Fruit fly (Drosophila melanogaster) whole organism, embryonic: ENCODE results near the gene CG17028.

Source experiments
- Atf6 ChIP-seq: fragments of 200-800 bp; sonication (Bioruptor generic); IDR thresholded peaks from 2 replicates; pipeline ENCODE4 v1.3.6; 2022; ENCODE audit warnings: missing biosample characterization, missing genetic modification characterization
- C15 ChIP-seq: fragments of 200-800 bp; sonication (Bioruptor generic); IDR thresholded peaks from 3 replicates; pipeline ENCODE4 v1.3.6; 2022; ENCODE audit warnings: missing biosample characterization, missing genetic modification characterization
- CG11560 ChIP-seq: fragments of 200-800 bp; sonication (Bioruptor generic); IDR thresholded peaks from 3 replicates; pipeline ENCODE4 v1.3.6; 2022; ENCODE audit warnings: missing biosample characterization, missing genetic modification characterization
- CG12236 ChIP-seq: fragments of 200-800 bp; sonication (Bioruptor generic); optimal IDR thresholded peaks from 2 replicates; lab custom pipeline; 2016; ENCODE audit warnings: missing biosample characterization, missing genetic modification characterization
- CG12769 ChIP-seq: fragments of 200-800 bp; sonication (Bioruptor generic); optimal IDR thresholded peaks from 2 replicates; lab custom pipeline; 2019; ENCODE audit warnings: missing biosample characterization, mild to moderate bottlenecking, missing genetic modification characterization, moderate library complexity
- CG13894 ChIP-seq: fragments of 200-800 bp; sonication (Bioruptor generic); optimal IDR thresholded peaks from 3 replicates; lab custom pipeline; 2018; ENCODE audit warnings: missing biosample characterization, mild to moderate bottlenecking, missing genetic modification characterization, moderate library complexity
- CG17361 ChIP-seq: fragments of 200-800 bp; sonication (Bioruptor generic); IDR thresholded peaks from 3 replicates; pipeline ENCODE4 v1.3.6; 2022; ENCODE audit warnings: missing biosample characterization, missing genetic modification characterization
- CG18011 ChIP-seq: fragments of 200-800 bp; sonication (Bioruptor generic); optimal IDR thresholded peaks from 2 replicates; lab custom pipeline; 2017; ENCODE audit warnings: missing biosample characterization, missing genetic modification characterization, mild to moderate bottlenecking, moderate library complexity, missing genotype
- CG18619 ChIP-seq: fragments of 200-800 bp; sonication (Bioruptor generic); optimal IDR thresholded peaks from 3 replicates; lab custom pipeline; 2017; ENCODE audit warnings: missing biosample characterization, mild to moderate bottlenecking, missing genetic modification characterization
- CG2199 ChIP-seq: fragments of 200-800 bp; sonication (Bioruptor generic); IDR thresholded peaks from 3 replicates; pipeline ENCODE4 v1.3.6; 2022; ENCODE audit warnings: missing biosample characterization, missing genetic modification characterization
- CG32532 ChIP-seq: fragments of 200-800 bp; sonication (Bioruptor generic); IDR thresholded peaks from 2 replicates; pipeline ENCODE4 v1.3.6; 2022; ENCODE audit warnings: missing biosample characterization, missing genetic modification characterization
- CG4854 ChIP-seq: fragments of 200-800 bp; sonication (Bioruptor generic); optimal IDR thresholded peaks from 2 replicates; lab custom pipeline; 2016; ENCODE audit warnings: missing biosample characterization, missing genetic modification characterization, inconsistent platforms
- CG6689 ChIP-seq: fragments of 200-800 bp; sonication (Bioruptor generic); IDR thresholded peaks from 2 replicates; pipeline ENCODE4 v1.3.6; 2022; ENCODE audit warnings: missing biosample characterization, missing genetic modification characterization
- CG7928 ChIP-seq: fragments of 200-800 bp; sonication (Bioruptor generic); optimal IDR thresholded peaks from 2 replicates; lab custom pipeline; 2017; ENCODE audit warnings: missing biosample characterization, mild to moderate bottlenecking, missing genetic modification characterization
- CG8388 ChIP-seq: fragments of 200-800 bp; sonication (Bioruptor generic); optimal IDR thresholded peaks from 2 replicates; lab custom pipeline; 2019; ENCODE audit warnings: missing biosample characterization, mild to moderate bottlenecking, missing genetic modification characterization, moderate library complexity
- Camta ChIP-seq: fragments of 200-800 bp; sonication (Bioruptor generic); optimal IDR thresholded peaks from 2 replicates; lab custom pipeline; 2016; ENCODE audit warnings: missing biosample characterization, missing genetic modification characterization
- Deaf1 ChIP-seq: fragments of 200-800 bp; optimal IDR thresholded peaks from 3 replicates; lab custom pipeline; 2019; ENCODE audit warnings: missing biosample characterization, mild to moderate bottlenecking, missing genetic modification characterization, moderate library complexity
- Dip2 ChIP-seq: fragments of 200-800 bp; sonication (Bioruptor generic); IDR thresholded peaks from 2 replicates; pipeline ENCODE4 v1.3.6; 2022; ENCODE audit warnings: missing biosample characterization, missing genetic modification characterization
- ERR ChIP-seq: fragments of 200-800 bp; sonication (Bioruptor generic); optimal IDR thresholded peaks from 2 replicates; lab custom pipeline; 2016; ENCODE audit warnings: missing biosample characterization, missing genetic modification characterization
- Fer1 ChIP-seq: fragments of 200-800 bp; sonication (Bioruptor generic); optimal IDR thresholded peaks from 2 replicates; lab custom pipeline; 2017; ENCODE audit warnings: missing biosample characterization, mild to moderate bottlenecking, missing genetic modification characterization
- HLH3B ChIP-seq: fragments of 200-800 bp; sonication (Bioruptor generic); IDR thresholded peaks from 2 replicates; pipeline ENCODE4 v1.3.6; 2022; ENCODE audit warnings: missing biosample characterization, missing genetic modification characterization
- Hmr ChIP-seq: fragments of 200-800 bp; sonication (Bioruptor generic); optimal IDR thresholded peaks from 3 replicates; lab custom pipeline; 2017; ENCODE audit warnings: mild to moderate bottlenecking, missing biosample characterization, missing genetic modification reagents, missing genetic modification characterization
- MTF-1 ChIP-seq: fragments of 200-800 bp; sonication (Bioruptor generic); optimal IDR thresholded peaks from 2 replicates; lab custom pipeline; 2018; ENCODE audit warnings: missing biosample characterization, mild to moderate bottlenecking, missing genetic modification characterization, borderline replicate concordance
- Neu2 ChIP-seq: fragments of 200-800 bp; sonication (Bioruptor generic); optimal IDR thresholded peaks from 3 replicates; lab custom pipeline; 2016; ENCODE audit warnings: missing biosample characterization, missing genetic modification characterization, borderline replicate concordance
- PHDP ChIP-seq: fragments of 200-800 bp; sonication (Bioruptor generic); optimal IDR thresholded peaks from 3 replicates; lab custom pipeline; 2018; ENCODE audit warnings: missing biosample characterization, mild to moderate bottlenecking, missing genetic modification characterization, moderate library complexity
- Taf1 ChIP-seq: fragments of 200-800 bp; sonication (Bioruptor generic); IDR thresholded peaks from 2 replicates; pipeline ENCODE4 v1.3.6; 2022; ENCODE audit warnings: missing biosample characterization, missing genetic modification characterization
- ase ChIP-seq: fragments of 200-800 bp; sonication (Bioruptor generic); IDR thresholded peaks from 3 replicates; pipeline ENCODE4 v1.3.6; 2022; ENCODE audit warnings: missing biosample characterization, missing genetic modification characterization
- ato ChIP-seq: fragments of 200-800 bp; sonication (Bioruptor generic); IDR thresholded peaks from 2 replicates; pipeline ENCODE4 v1.3.6; 2022; ENCODE audit warnings: missing biosample characterization, missing genetic modification characterization; ENCODE audit not compliant: partially characterized antibody
- bab2 ChIP-seq: fragments of 200-800 bp; sonication (Bioruptor generic); optimal IDR thresholded peaks from 2 replicates; lab custom pipeline; 2016; ENCODE audit warnings: missing biosample characterization, missing genetic modification characterization
- br ChIP-seq: fragments of >200 bp; optimal IDR thresholded peaks from 2 replicates; lab custom pipeline; 2017
- dimm ChIP-seq: fragments of 200-800 bp; sonication (Bioruptor generic); IDR thresholded peaks from 2 replicates; pipeline ENCODE4 v1.3.6; 2022; ENCODE audit warnings: missing biosample characterization, missing genetic modification characterization
- dmrt11E ChIP-seq: fragments of 200-800 bp; sonication (Bioruptor generic); optimal IDR thresholded peaks from 3 replicates; lab custom pipeline; 2018; ENCODE audit warnings: missing biosample characterization, mild to moderate bottlenecking, missing genetic modification characterization, moderate library complexity
- gcm2 ChIP-seq: fragments of 200-800 bp; sonication (Bioruptor generic); optimal IDR thresholded peaks from 2 replicates; lab custom pipeline; 2016; ENCODE audit warnings: missing biosample characterization, missing genetic modification characterization
- gem ChIP-seq: fragments of 200-800 bp; sonication (Bioruptor generic); optimal IDR thresholded peaks from 2 replicates; lab custom pipeline; 2019; ENCODE audit warnings: missing biosample characterization, mild to moderate bottlenecking, missing genetic modification characterization, moderate library complexity
- gt ChIP-seq: fragments of 200-800 bp; sonication (Bioruptor generic); IDR thresholded peaks from 2 replicates; pipeline ENCODE4 v1.3.6; 2022; ENCODE audit warnings: missing biosample characterization, missing genetic modification characterization
- ham ChIP-seq: fragments of 200-800 bp; sonication (Bioruptor generic); IDR thresholded peaks from 2 replicates; pipeline ENCODE4 v1.3.6; 2022; ENCODE audit warnings: missing biosample characterization, missing genetic modification characterization
- lab ChIP-seq: fragments of 200-800 bp; sonication (Bioruptor generic); optimal IDR thresholded peaks from 3 replicates; lab custom pipeline; 2017; ENCODE audit warnings: missing biosample characterization, missing genetic modification characterization, mild to moderate bottlenecking, moderate library complexity, missing genetic modification reagents
- lmd ChIP-seq: fragments of 200-800 bp; sonication (Bioruptor generic); IDR thresholded peaks from 2 replicates; pipeline ENCODE4 v1.3.6; 2022; ENCODE audit warnings: missing biosample characterization, missing genetic modification characterization
- nom ChIP-seq: fragments of 200-800 bp; sonication (Bioruptor generic); optimal IDR thresholded peaks from 2 replicates; lab custom pipeline; 2017; ENCODE audit warnings: missing biosample characterization, missing genetic modification characterization, mild to moderate bottlenecking, moderate library complexity, missing genetic modification reagents
- run ChIP-seq: fragments of 200-800 bp; sonication (Bioruptor generic); optimal IDR thresholded peaks from 3 replicates; lab custom pipeline; 2018; ENCODE audit warnings: missing biosample characterization, mild to moderate bottlenecking, missing genetic modification characterization
- sc ChIP-seq, 3 experiments: fragments of >200 bp in 2 of 3; fragments of 200-800 bp in 1 of 3; sonication (Bioruptor generic) in 1 of 3; optimal IDR thresholded peaks; 2 replicates in 2 of 3; 3 replicates in 1 of 3; lab custom pipeline; 2017; ENCODE audit warnings: mild to moderate bottlenecking in 1 of 3, missing biosample characterization in 1 of 3, missing genetic modification characterization in 1 of 3, missing genetic modification reagents in 1 of 3
- so ChIP-seq: fragments of 200-800 bp; sonication (Bioruptor generic); IDR thresholded peaks from 3 replicates; pipeline ENCODE4 v1.3.6; 2022; ENCODE audit warnings: missing biosample characterization, missing genetic modification characterization
- sug ChIP-seq: fragments of 200-800 bp; optimal IDR thresholded peaks from 2 replicates; lab custom pipeline; 2019; ENCODE audit warnings: missing biosample characterization, mild to moderate bottlenecking, missing genetic modification characterization, moderate library complexity

CG17028 gene

dm6 chr3L:15940823-15941222 lies 37.5 kb upstream of the CG17028 start (continued):
- TF ChIP-seq PHDP (tag; lab: Kevin White, UChicago): peak; percentile 67
- peak; percentile 8 for TF ChIP-seq CG12769 (tag; lab: Kevin White, UChicago)
- TF ChIP-seq lmd (GFP tag; lab: Robert Waterston, UW): peak; percentile 55; the same call in 1 of the 2 replicates
- no peak for TF ChIP-seq dmrt11E (tag; lab: Kevin White, UChicago)
- peak; percentile 50; the same call in 1 of the 3 replicates for TF ChIP-seq so (GFP tag; lab: Robert Waterston, UW)
- peak; percentile 74 for TF ChIP-seq CG17361 (GFP tag; lab: Robert Waterston, UW)
- TF ChIP-seq sc (optimal IDR thresholded peaks at IDR 0.05; lab: Kevin White, UChicago): no peak
- peak; percentile 65 for TF ChIP-seq sc (GFP tag; optimal IDR thresholded peaks at IDR 0.05; lab: Kevin White, UChicago)
- peak; percentile 63 for TF ChIP-seq dimm (GFP tag; lab: Robert Waterston, UW)
- TF ChIP-seq MTF-1: peak; percentile 4
- TF ChIP-seq Deaf1: peak; percentile 7
- peak; percentile 74 for TF ChIP-seq gem (tag; lab: Kevin White, UChicago)
- TF ChIP-seq CG18619: no peak
- TF ChIP-seq Hmr: no peak
- peak; percentile 33 for TF ChIP-seq bab2
- no peak for TF ChIP-seq ato (GFP tag; lab: Robert Waterston, UW)
- no peak for TF ChIP-seq gcm2 (GFP tag; lab: Kevin White, UChicago)
- TF ChIP-seq sug (tag; lab: Kevin White, UChicago): peak; percentile 6
- TF ChIP-seq Neu2 (GFP tag; lab: Kevin White, UChicago): no peak
- peak; percentile 40; the same call in 1 of the 2 replicates for TF ChIP-seq Atf6
- no peak for TF ChIP-seq nom (GFP tag; lab: Kevin White, UChicago)
- TF ChIP-seq Dip2 (GFP tag; lab: Robert Waterston, UW): no peak
- TF ChIP-seq ham (GFP tag; lab: Robert Waterston, UW): no peak
- peak; percentile 13 for TF ChIP-seq run (tag; lab: Kevin White, UChicago)
- TF ChIP-seq gt (GFP tag; lab: Robert Waterston, UW): peak; percentile 48; the same call in 1 of the 2 replicates
- peak; percentile 78 for TF ChIP-seq HLH3B
- peak; percentile 67 for TF ChIP-seq CG6689 (GFP tag; lab: Robert Waterston, UW)
- TF ChIP-seq CG8388: peak; percentile 62
- no peak for TF ChIP-seq br (lab: Kevin White, UChicago)

dm6 chr3L:15952287-15952686 lies 26.0 kb upstream of the CG17028 start:
- TF ChIP-seq ERR (GFP tag; lab: Kevin White, UChicago) (no peak), Taf1 (GFP tag; lab: Robert Waterston, UW) (no peak), CG12236 (no peak), CG7928 (no peak), CG2199 (GFP tag; lab: Robert Waterston, UW) (0 out of 3 replicates have a peak, but pooled peaks have one; percentile 27), CG4854 (GFP tag; lab: Kevin White, UChicago) (no peak), CG18011 (GFP tag; lab: Kevin White, UChicago) (no peak), ase (GFP tag; lab: Robert Waterston, UW) (no peak), lab (GFP tag; lab: Kevin White, UChicago) (no peak), CG11560 (tag; lab: Robert Waterston, UW) (no peak), CG13894 (tag; lab: Kevin White, UChicago) (peak; percentile 2), Hmr (no peak), Fer1 (GFP tag; lab: Kevin White, UChicago) (no peak), CG32532 (GFP tag; lab: Robert Waterston, UW) (no peak), C15 (0 out of 3 replicates have a peak, but pooled peaks have one; percentile 10), Camta (no peak)
